Worm (Caenorhabditis elegans): ENCODE data around the gene nhr-148.

The nhr-148 gene

DNA sequence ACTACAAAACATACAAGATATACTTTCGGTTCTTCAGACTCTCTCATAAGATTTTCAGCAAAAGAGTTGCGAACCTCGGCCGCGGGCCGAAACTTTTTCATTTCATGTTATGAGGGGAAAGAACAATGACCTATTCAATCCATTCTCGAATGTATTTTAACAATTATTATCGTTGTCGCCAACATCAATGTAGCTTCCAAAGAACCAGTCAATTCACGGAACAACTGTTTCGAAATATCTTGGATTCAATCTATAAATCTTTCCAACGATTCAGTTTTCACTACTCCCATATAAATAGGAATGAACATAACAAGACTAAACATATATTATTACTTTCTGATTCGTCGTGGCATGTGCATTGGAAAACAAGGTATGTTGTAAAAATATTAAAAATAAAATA, 34.9 kb upstream of the nhr-148 start, which contains the start of gene F07G11.1:
Gene F07G11.1 (plus strand): TSS at position 301 of the 400 bp plus-strand sequence.
- no peak for TF ChIP-seq nhr-120 (GFP tag; IDR thresholded peaks at IDR 0.05)
- no peak for TF ChIP-seq C17E4.6 (GFP tag; IDR thresholded peaks at IDR 0.05)
- TF ChIP-seq ets-4 (GFP tag; optimal IDR thresholded peaks at IDR 0.05): no peak
- no peak for TF ChIP-seq hrde-1 (tag; optimal IDR thresholded peaks at IDR 0.05; ENCODE audit: borderline replicate concordance)
- TF ChIP-seq lin-35 (GFP tag; optimal IDR thresholded peaks at IDR 0.05): no peak
- no peak for TF ChIP-seq ztf-22 (GFP tag; optimal IDR thresholded peaks at IDR 0.05)
- no peak for TF ChIP-seq let-607 (tag; optimal IDR thresholded peaks at IDR 0.05)
- TF ChIP-seq nfyb-1 (GFP tag; IDR thresholded peaks at IDR 0.05): no peak
- TF ChIP-seq him-1 (tag; optimal IDR thresholded peaks at IDR 0.05): no peak
- no peak for TF ChIP-seq egl-18 (GFP tag; IDR thresholded peaks at IDR 0.05)
- no peak for TF ChIP-seq snpc-1.1 (tag; optimal IDR thresholded peaks at IDR 0.05; ENCODE audit: insufficient read depth)
- TF ChIP-seq akir-1 (GFP tag; optimal IDR thresholded peaks at IDR 0.05): no peak
- TF ChIP-seq nhr-179 (tag; optimal IDR thresholded peaks at IDR 0.05): no peak
- TF ChIP-seq F10E7.11 (tag; optimal IDR thresholded peaks at IDR 0.05): no peak

DNA sequence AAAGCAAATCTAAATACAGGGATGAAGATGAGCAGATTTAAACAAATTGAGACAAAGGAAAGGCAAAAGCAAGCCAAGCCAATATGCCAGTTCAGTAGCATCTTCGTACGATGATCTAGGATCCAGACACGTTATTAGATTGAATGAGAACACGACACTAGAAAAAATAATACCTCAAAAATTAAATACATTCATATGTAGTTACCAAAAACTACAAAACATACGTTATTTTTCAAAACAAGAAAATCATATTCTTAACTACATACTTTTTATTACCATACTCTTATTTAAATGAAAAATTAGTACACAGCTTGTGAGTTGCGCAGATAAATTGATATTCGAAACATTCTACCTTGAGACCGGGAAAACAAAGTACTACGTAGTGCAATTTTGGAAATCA, 28.7 kb upstream of the nhr-148 start, which contains the start of gene srx-6:
Gene srx-6 (minus strand): TSS at position 101 of the 400 bp plus-strand sequence.
- no peak for TF ChIP-seq bed-2 (GFP tag; IDR thresholded peaks at IDR 0.05)
- TF ChIP-seq atf-7 (tag; optimal IDR thresholded peaks at IDR 0.05): no peak
- TF ChIP-seq ztf-25 (GFP tag; IDR thresholded peaks at IDR 0.05): no peak
- no peak for TF ChIP-seq dpl-1 (GFP tag; optimal IDR thresholded peaks at IDR 0.05)
- TF ChIP-seq Y56A3A.18 (GFP tag; IDR thresholded peaks at IDR 0.05): no peak
- no peak for TF ChIP-seq die-1 (tag; optimal IDR thresholded peaks at IDR 0.05)
- TF ChIP-seq repo-1 (tag; optimal IDR thresholded peaks at IDR 0.05): no peak
- TF ChIP-seq ztf-28 (GFP tag; IDR thresholded peaks at IDR 0.05): no peak
- TF ChIP-seq chd-7 (tag; optimal IDR thresholded peaks at IDR 0.05): no peak
- TF ChIP-seq xnd-1 (tag; optimal IDR thresholded peaks at IDR 0.05): no peak
- no peak for TF ChIP-seq lin-26 (GFP tag; IDR thresholded peaks at IDR 0.05)
- no peak for TF ChIP-seq snpc-4 (GFP tag; optimal IDR thresholded peaks at IDR 0.05)
- no peak for TF ChIP-seq snpc-4 (tag; optimal IDR thresholded peaks at IDR 0.05)
- no peak for TF ChIP-seq pha-4 (tag; optimal IDR thresholded peaks at IDR 0.05)
- TF ChIP-seq lin-54 (GFP tag; optimal IDR thresholded peaks at IDR 0.05): no peak

DNA sequence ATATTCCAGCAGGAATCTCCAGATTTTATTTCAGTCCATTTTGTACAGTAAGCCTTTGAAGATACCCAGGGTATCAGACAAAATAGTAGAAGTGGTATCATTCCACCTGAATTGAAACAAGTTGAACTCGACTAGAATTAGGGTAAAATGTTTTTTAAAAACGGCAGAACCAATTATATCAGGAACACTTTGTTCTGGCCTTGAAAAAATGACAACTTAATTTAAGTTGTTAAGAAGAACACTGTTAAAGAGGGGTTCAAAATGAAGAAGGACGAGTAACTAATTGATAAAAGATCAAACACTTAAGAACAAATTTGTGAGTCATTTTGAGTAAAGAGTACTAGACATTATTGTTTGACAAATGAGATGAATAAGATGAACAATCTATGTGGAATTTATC, 21.0 kb upstream of the nhr-148 start, which contains the start of gene lmd-4:
Gene lmd-4 (minus strand): TSS at position 101 of the 400 bp plus-strand sequence.
- no peak for TF ChIP-seq C17E4.6 (GFP tag; IDR thresholded peaks at IDR 0.05)
- no peak for TF ChIP-seq F33H1.4 (GFP tag; IDR thresholded peaks at IDR 0.05)
- TF ChIP-seq efl-1 (GFP tag; optimal IDR thresholded peaks at IDR 0.05): no peak
- TF ChIP-seq Y56A3A.18 (GFP tag; IDR thresholded peaks at IDR 0.05): no peak
- no peak for TF ChIP-seq F57C9.4 (tag; optimal IDR thresholded peaks at IDR 0.05)
- no peak for TF ChIP-seq lag-1 (GFP tag; IDR thresholded peaks at IDR 0.05)
- TF ChIP-seq D2030.7 (GFP tag; IDR thresholded peaks at IDR 0.05): no peak
- no peak for TF ChIP-seq Y95B8A.8 (GFP tag; IDR thresholded peaks at IDR 0.05)
- TF ChIP-seq B0336.3 (GFP tag; IDR thresholded peaks at IDR 0.05): no peak
- no peak for TF ChIP-seq tlf-1 (GFP tag; optimal IDR thresholded peaks at IDR 0.05)

Data from whole organism, young adult.